Worm (Caenorhabditis elegans) whole organism, early embryonic: ENCODE data around the gene msra-1.

Source experiments
- F13C5.2 ChIP-seq: sonication (generic microtip); optimal IDR thresholded peaks from 2 replicates; lab custom pipeline; 2017; ENCODE audit warnings: mild to moderate bottlenecking, missing genetic modification characterization, inconsistent platforms, missing compliant biosample characterization
- ama-1 ChIP-seq: fragments of 150-350 bp; optimal IDR thresholded peaks from 2 replicates; lab custom pipeline; 2014
- ceh-13 ChIP-seq: fragments of 200-800 bp; sonication (Bioruptor generic); optimal IDR thresholded peaks from 2 replicates; lab custom pipeline; 2018; ENCODE audit warnings: mild to moderate bottlenecking, missing genetic modification characterization, missing compliant biosample characterization
- ceh-36 ChIP-seq: sonication (generic microtip); optimal IDR thresholded peaks from 2 replicates; lab custom pipeline; 2016; ENCODE audit warnings: missing genetic modification characterization, inconsistent platforms, missing compliant biosample characterization
- flt-1 ChIP-seq: fragments of 200-800 bp; sonication (Bioruptor generic); IDR thresholded peaks from 2 replicates; pipeline ENCODE4 v1.3.6; 2022; ENCODE audit warnings: missing genetic modification characterization, missing compliant biosample characterization
- hmbx-1 ChIP-seq: sonication (generic microtip); optimal IDR thresholded peaks from 2 replicates; lab custom pipeline; 2016; ENCODE audit warnings: mild to moderate bottlenecking, missing genetic modification characterization, missing compliant biosample characterization
- hmg-4 ChIP-seq: fragments of 200-800 bp; sonication (Bioruptor generic); optimal IDR thresholded peaks from 2 replicates; lab custom pipeline; 2018; ENCODE audit warnings: mild to moderate bottlenecking, missing genetic modification characterization, missing compliant biosample characterization
- pes-1 ChIP-seq: fragments of 200-800 bp; sonication (Bioruptor generic); IDR thresholded peaks from 2 replicates; pipeline ENCODE4 v1.3.6; 2022; ENCODE audit warnings: missing genetic modification reagents, missing genetic modification characterization, missing compliant biosample characterization
- scrt-1 ChIP-seq: fragments of 200-800 bp; sonication (Bioruptor generic); IDR thresholded peaks from 2 replicates; pipeline ENCODE4 v1.3.6; 2022; ENCODE audit warnings: missing genetic modification characterization, missing compliant biosample characterization
- tbx-11 ChIP-seq: fragments of 200-800 bp; sonication (Bioruptor generic); IDR thresholded peaks from 2 replicates; pipeline ENCODE4 v1.3.6; 2022; ENCODE audit warnings: missing genetic modification characterization, missing compliant biosample characterization
- tbx-37 ChIP-seq: fragments of 200-800 bp; sonication (Bioruptor generic); conservative IDR thresholded peaks from 2 replicates; pipeline ENCODE4 v1.3.6; 2022; ENCODE audit warnings: missing genetic modification reagents, missing genetic modification characterization, missing compliant biosample characterization

DNA sequence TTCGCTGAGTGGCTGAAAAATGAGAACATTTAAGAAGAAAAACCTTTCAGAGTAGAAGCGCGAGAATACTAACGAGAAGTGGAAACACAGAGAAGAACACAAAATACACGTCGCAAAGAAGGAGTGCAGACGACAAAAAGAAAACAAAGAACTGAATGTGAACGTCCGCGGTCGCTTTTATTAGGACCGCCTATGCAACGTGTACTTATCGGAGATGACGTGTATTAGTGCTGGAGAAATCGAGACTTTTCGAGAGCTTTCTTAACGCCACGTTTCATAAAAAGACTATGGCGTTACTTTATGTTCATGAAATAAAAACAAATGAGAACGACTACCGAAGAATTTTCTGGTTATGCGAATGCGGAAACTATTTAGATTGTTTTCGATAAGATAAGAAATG is 11.3 kb downstream of the msra-1 start, which contains the start of gene hsp-4:
- TF ChIP-seq ama-1 (lab: Kevin White, UChicago) (no peak), F13C5.2 (tag; lab: Kevin White, UChicago) (no peak), tbx-11 (GFP tag; lab: Robert Waterston, UW) (no peak), ceh-13 (GFP tag; lab: Kevin White, UChicago) (no peak), hmbx-1 (tag; lab: Kevin White, UChicago) (no peak), hmg-4 (GFP tag; lab: Kevin White, UChicago) (no peak), tbx-37 (no peak), pes-1 (no peak), ceh-36 (tag; lab: Kevin White, UChicago) (no peak), scrt-1 (GFP tag; lab: Robert Waterston, UW) (no peak), flt-1 (GFP tag; lab: Robert Waterston, UW) (no peak)
